Worm (Caenorhabditis elegans) whole organism, young adult: ENCODE results near the gene T28F12.1.
A peak's percentile ranks its signal among the peaks of the same experiment; 100 is the strongest.

Experiments used
- B0336.3 ChIP-seq: fragments of 200-800 bp; sonication (Bioruptor generic); IDR thresholded peaks from 2 replicates; pipeline ENCODE4 v1.3.6; 2022; ENCODE audit warnings: missing genetic modification characterization, missing compliant biosample characterization
- Y79H2A.3 ChIP-seq: fragments of 200-800 bp; sonication (Bioruptor generic); conservative IDR thresholded peaks from 2 replicates; pipeline ENCODE4 v1.3.6; 2022; ENCODE audit warnings: missing genetic modification reagents, missing genetic modification characterization, missing compliant biosample characterization
- aptf-3 ChIP-seq: fragments of 200-800 bp; sonication (Bioruptor generic); IDR thresholded peaks from 2 replicates; pipeline ENCODE4 v1.3.6; 2022; ENCODE audit warnings: missing genetic modification characterization, missing compliant biosample characterization
- dpl-1 ChIP-seq: fragments of 150-350 bp; optimal IDR thresholded peaks from 2 replicates; lab custom pipeline; 2014; ENCODE audit warnings: missing biosample characterization, missing genetic modification reagents, missing genetic modification characterization
- him-1 ChIP-seq: sonication (generic microtip); optimal IDR thresholded peaks from 2 replicates; lab custom pipeline; 2016; ENCODE audit warnings: missing genotype, missing genetic modification reagents, missing genetic modification characterization, missing compliant biosample characterization
- lag-1 ChIP-seq: fragments of 200-800 bp; sonication (Bioruptor generic); IDR thresholded peaks from 2 replicates; pipeline ENCODE4 v1.3.6; 2022; ENCODE audit warnings: missing genetic modification reagents, missing genetic modification characterization, missing compliant biosample characterization
- lir-1 ChIP-seq: fragments of 200-800 bp; sonication (Bioruptor generic); conservative IDR thresholded peaks from 2 replicates; pipeline ENCODE4 v1.3.6; 2022; ENCODE audit warnings: missing genetic modification reagents, missing genetic modification characterization, missing compliant biosample characterization
- madf-8 ChIP-seq: fragments of 200-800 bp; sonication (Bioruptor generic); conservative IDR thresholded peaks from 2 replicates; pipeline ENCODE4 v1.3.6; 2022; ENCODE audit warnings: missing genetic modification reagents, missing genetic modification characterization, missing compliant biosample characterization
- mxl-1 ChIP-seq: sonication (generic microtip); optimal IDR thresholded peaks from 2 replicates; lab custom pipeline; 2016; ENCODE audit warnings: missing genetic modification characterization, missing compliant biosample characterization
- nhr-90 ChIP-seq: sonication (generic microtip); optimal IDR thresholded peaks from 2 replicates; lab custom pipeline; 2016; ENCODE audit warnings: missing genotype, mild to moderate bottlenecking, missing genetic modification characterization, missing compliant biosample characterization
- pha-4 ChIP-seq: fragments of 150-350 bp; sonication (generic microtip); optimal IDR thresholded peaks from 2 replicates; lab custom pipeline; 2014; ENCODE audit warnings: missing biosample characterization, missing genetic modification reagents, missing genetic modification characterization
- sea-2 ChIP-seq: fragments of 200-800 bp; sonication (Bioruptor generic); IDR thresholded peaks from 2 replicates; pipeline ENCODE4 v1.3.6; 2022; ENCODE audit warnings: missing genetic modification characterization, missing compliant biosample characterization
- ztf-28 ChIP-seq: fragments of 200-800 bp; sonication (Bioruptor generic); IDR thresholded peaks from 2 replicates; pipeline ENCODE4 v1.3.6; 2022; ENCODE audit warnings: missing genetic modification reagents, missing genetic modification characterization, missing compliant biosample characterization

- TF ChIP-seq lag-1 (GFP tag; lab: Robert Waterston, UW), result no peak
- no peak for TF ChIP-seq sea-2 (GFP tag; lab: Robert Waterston, UW)
- no peak for TF ChIP-seq dpl-1
- TF ChIP-seq madf-8, result no peak
- TF ChIP-seq pha-4 (tag; lab: Kevin White, UChicago), result no peak
- TF ChIP-seq lir-1 (GFP tag; lab: Robert Waterston, UW), result no peak
- no peak for TF ChIP-seq him-1 (tag; lab: Kevin White, UChicago)
- no peak for TF ChIP-seq mxl-1
- TF ChIP-seq Y79H2A.3 (GFP tag; lab: Robert Waterston, UW), result no peak
- TF ChIP-seq ztf-28 (GFP tag; lab: Robert Waterston, UW), result no peak
- 0 out of 2 replicates have a peak, but pooled peaks have one; percentile 37 for TF ChIP-seq B0336.3 (GFP tag; lab: Robert Waterston, UW)
- no peak for TF ChIP-seq nhr-90 (tag; lab: Kevin White, UChicago)
- TF ChIP-seq aptf-3, result no peak
These were observed 13.6 kb upstream of the T28F12.1 start for ce11 chrV:4499156-4499808.
